Worm (Caenorhabditis elegans): ENCODE results near the gene C32B5.18.

- TF ChIP-seq ref-1 (GFP tag; conservative IDR thresholded peaks at IDR 0.05) (no peak), ztf-23 (GFP tag; IDR thresholded peaks at IDR 0.05) (no peak), med-1 (GFP tag; optimal IDR thresholded peaks at IDR 0.05; ENCODE audit: insufficient read depth) (no peak), cog-1 (tag; optimal IDR thresholded peaks at IDR 0.05) (no peak), flt-1 (GFP tag; IDR thresholded peaks at IDR 0.05) (no peak), ztf-29 (GFP tag; IDR thresholded peaks at IDR 0.05) (no peak), klf-2 (GFP tag; conservative IDR thresholded peaks at IDR 0.05) (no peak), tab-1 (GFP tag; IDR thresholded peaks at IDR 0.05) (no peak), T22C8.4 (GFP tag; IDR thresholded peaks at IDR 0.05) (no peak)
Measured at ce11 chrII:911680-912079, 48.6 kb upstream of the C32B5.18 start, which contains the start of gene fbxc-31.

Measured in whole organism, midembryonic.